Worm (Caenorhabditis elegans) whole organism, L1 larva: Measurements from ENCODE around the gene rpl-10.
A peak's percentile ranks its signal among the peaks of the same experiment; 100 is the strongest.

Experiments
- C16A3.4 ChIP-seq: fragments of 150-350 bp; optimal IDR thresholded peaks from 2 replicates; lab custom pipeline; 2014; ENCODE audit warnings: missing biosample characterization, missing genetic modification characterization
- ama-1 ChIP-seq: fragments of 150-350 bp; optimal IDR thresholded peaks from 2 replicates; lab custom pipeline; 2014
- blmp-1 ChIP-seq: fragments of 150-350 bp; optimal IDR thresholded peaks from 2 replicates; lab custom pipeline; 2014; ENCODE audit warnings: missing biosample characterization, missing genetic modification characterization
- ceh-63 ChIP-seq: fragments of 200-800 bp; sonication (Bioruptor generic); optimal IDR thresholded peaks from 2 replicates; lab custom pipeline; 2018; ENCODE audit warnings: mild to moderate bottlenecking, missing genetic modification characterization, missing compliant biosample characterization
- ceh-8 ChIP-seq: fragments of 200-800 bp; sonication (Bioruptor generic); optimal IDR thresholded peaks from 2 replicates; lab custom pipeline; 2018; ENCODE audit warnings: mild to moderate bottlenecking, missing genetic modification characterization, moderate library complexity, missing compliant biosample characterization
- ceh-82 ChIP-seq, 3 experiments: fragments of 150-350 bp in 1 of 3; sonication (generic microtip) in 2 of 3; optimal IDR thresholded peaks; 2 replicates each; lab custom pipeline; 2014 to 2017; ENCODE audit warnings: missing biosample characterization in 3 of 3, missing genetic modification characterization in 3 of 3
- ceh-90 ChIP-seq: sonication (generic microtip); optimal IDR thresholded peaks from 2 replicates; lab custom pipeline; 2016; ENCODE audit warnings: missing genetic modification characterization, missing compliant biosample characterization
- dpl-1 ChIP-seq, 3 experiments: fragments of 150-350 bp in 2 of 3; sonication (generic microtip) in 1 of 3; optimal IDR thresholded peaks; 2 replicates each; lab custom pipeline; 2014 to 2017; ENCODE audit warnings: missing biosample characterization in 3 of 3, missing genetic modification characterization in 3 of 3, missing genetic modification reagents in 3 of 3
- dsc-1 ChIP-seq: sonication (generic microtip); optimal IDR thresholded peaks from 2 replicates; lab custom pipeline; 2016; ENCODE audit warnings: mild to moderate bottlenecking, missing genetic modification characterization, missing compliant biosample characterization
- efl-1 ChIP-seq, 4 experiments: fragments of 150-350 bp; optimal IDR thresholded peaks in 3 of 4; peaks in 1 of 4; 1 replicate in 1 of 4; 2 replicates in 3 of 4; lab custom pipeline; 2014; ENCODE audit warnings: missing biosample characterization in 2 of 4, missing genetic modification characterization in 2 of 4, missing genetic modification reagents in 2 of 4
- egl-13 ChIP-seq: sonication (generic microtip); optimal IDR thresholded peaks from 2 replicates; lab custom pipeline; 2016; ENCODE audit warnings: missing genotype, missing genetic modification reagents, missing genetic modification characterization, missing compliant biosample characterization
- egl-27 ChIP-seq, 2 experiments: fragments of 150-350 bp in 1 of 2; sonication (generic microtip); optimal IDR thresholded peaks; 3 replicates each; lab custom pipeline; 2017 to 2018; ENCODE audit warnings: missing biosample characterization in 2 of 2, missing genetic modification characterization in 2 of 2, missing genetic modification reagents in 2 of 2
- elt-2 ChIP-seq: sonication (generic microtip); optimal IDR thresholded peaks from 2 replicates; lab custom pipeline; 2016; ENCODE audit warnings: missing genetic modification characterization, mild to moderate bottlenecking, inconsistent platforms, missing compliant biosample characterization, missing genetic modification reagents
- fkh-8 ChIP-seq: sonication (generic microtip); optimal IDR thresholded peaks from 2 replicates; lab custom pipeline; 2016; ENCODE audit warnings: mild to moderate bottlenecking, missing genetic modification characterization, missing compliant biosample characterization
- fos-1 ChIP-seq: fragments of 150-350 bp; optimal IDR thresholded peaks from 2 replicates; lab custom pipeline; 2014; ENCODE audit warnings: missing biosample characterization, missing genetic modification characterization
- hlh-17 ChIP-seq: fragments of 200-800 bp; sonication (Bioruptor generic); optimal IDR thresholded peaks from 2 replicates; lab custom pipeline; 2018; ENCODE audit warnings: missing genetic modification characterization, mild to moderate bottlenecking, missing compliant biosample characterization, moderate library complexity, borderline replicate concordance
- hlh-4 ChIP-seq: sonication (generic microtip); optimal IDR thresholded peaks from 2 replicates; lab custom pipeline; 2016; ENCODE audit warnings: mild to moderate bottlenecking, missing genetic modification characterization, missing compliant biosample characterization
- hpl-2 ChIP-seq: fragments of 150-350 bp; optimal IDR thresholded peaks from 2 replicates; lab custom pipeline; 2014; ENCODE audit warnings: missing biosample characterization, missing genetic modification reagents, missing genetic modification characterization
- irx-1 ChIP-seq: sonication (generic microtip); optimal IDR thresholded peaks from 2 replicates; lab custom pipeline; 2016; ENCODE audit warnings: missing genetic modification characterization, missing compliant biosample characterization
- isw-1 ChIP-seq: fragments of 200-800 bp; sonication (Bioruptor generic); IDR thresholded peaks from 2 replicates; pipeline ENCODE4 v1.3.6; 2022; ENCODE audit warnings: missing genetic modification characterization, missing compliant biosample characterization
- jun-1 ChIP-seq: fragments of 150-350 bp; optimal IDR thresholded peaks from 2 replicates; lab custom pipeline; 2014; ENCODE audit warnings: missing biosample characterization, missing genetic modification reagents, missing genetic modification characterization
- lin-13 ChIP-seq: fragments of 150-350 bp; optimal IDR thresholded peaks from 2 replicates; lab custom pipeline; 2014; ENCODE audit warnings: missing biosample characterization, missing genetic modification reagents, missing genetic modification characterization
- lin-14 ChIP-seq: fragments of 200-800 bp; sonication (Bioruptor generic); optimal IDR thresholded peaks from 2 replicates; lab custom pipeline; 2018; ENCODE audit warnings: mild to moderate bottlenecking, missing genetic modification characterization, moderate library complexity, missing compliant biosample characterization
- lin-35 ChIP-seq, 2 experiments: fragments of 150-350 bp; optimal IDR thresholded peaks; 2 replicates each; lab custom pipeline; 2014; ENCODE audit warnings: missing biosample characterization in 2 of 2, missing genetic modification characterization in 2 of 2, missing genetic modification reagents in 2 of 2
- mab-9 ChIP-seq: fragments of 200-800 bp; sonication (Bioruptor generic); IDR thresholded peaks from 2 replicates; pipeline ENCODE4 v1.3.6; 2022; ENCODE audit warnings: missing genetic modification reagents, missing genetic modification characterization, missing compliant biosample characterization
- nhr-11 ChIP-seq: fragments of 150-350 bp; optimal IDR thresholded peaks from 2 replicates; lab custom pipeline; 2014; ENCODE audit warnings: missing biosample characterization, missing genetic modification characterization
- nhr-19 ChIP-seq: fragments of 200-800 bp; sonication (Bioruptor generic); conservative IDR thresholded peaks from 2 replicates; pipeline ENCODE4 v1.3.6; 2022; ENCODE audit warnings: missing genetic modification characterization, missing compliant biosample characterization
- nhr-20 ChIP-seq: sonication (generic microtip); optimal IDR thresholded peaks from 2 replicates; lab custom pipeline; 2016; ENCODE audit warnings: mild to moderate bottlenecking, missing genetic modification characterization, missing compliant biosample characterization
- nhr-237 ChIP-seq: fragments of 150-350 bp; optimal IDR thresholded peaks from 2 replicates; lab custom pipeline; 2014; ENCODE audit warnings: missing biosample characterization, missing genetic modification characterization
- nhr-28 ChIP-seq: fragments of 150-350 bp; optimal IDR thresholded peaks from 2 replicates; lab custom pipeline; 2014; ENCODE audit warnings: missing biosample characterization, missing genetic modification characterization
- nhr-47 ChIP-seq: sonication (generic microtip); optimal IDR thresholded peaks from 2 replicates; lab custom pipeline; 2016; ENCODE audit warnings: mild to moderate bottlenecking, missing genetic modification characterization, moderate library complexity, missing compliant biosample characterization
- nhr-76 ChIP-seq: sonication (generic microtip); optimal IDR thresholded peaks from 2 replicates; lab custom pipeline; 2017; ENCODE audit warnings: missing biosample characterization, missing genetic modification characterization
- nhr-84 ChIP-seq: sonication (generic microtip); optimal IDR thresholded peaks from 2 replicates; lab custom pipeline; 2017; ENCODE audit warnings: missing biosample characterization, missing genetic modification characterization
- nhr-85 ChIP-seq: sonication (generic microtip); peaks from one replicate; lab custom pipeline; 2016; ENCODE audit warnings: missing genetic modification characterization, inconsistent platforms, missing compliant biosample characterization
- pag-3 ChIP-seq: sonication (generic microtip); optimal IDR thresholded peaks from 2 replicates; lab custom pipeline; 2017; ENCODE audit warnings: missing genetic modification characterization, mild to moderate bottlenecking, missing compliant biosample characterization, antibody characterized with exemption, borderline replicate concordance; ENCODE audit not compliant: insufficient read depth
- pax-3 ChIP-seq: fragments of 200-800 bp; sonication (Bioruptor generic); optimal IDR thresholded peaks from 2 replicates; lab custom pipeline; 2018; ENCODE audit warnings: mild to moderate bottlenecking, missing genetic modification characterization, moderate library complexity, missing compliant biosample characterization
- rnt-1 ChIP-seq: sonication (generic microtip); optimal IDR thresholded peaks from 2 replicates; lab custom pipeline; 2016; ENCODE audit warnings: mild to moderate bottlenecking, missing genetic modification characterization, moderate library complexity, missing compliant biosample characterization
- snpc-4 ChIP-seq: fragments of 150-350 bp; optimal IDR thresholded peaks from 2 replicates; lab custom pipeline; 2014; ENCODE audit warnings: missing biosample characterization, missing genetic modification characterization
- snu-23 ChIP-seq: sonication (generic microtip); optimal IDR thresholded peaks from 2 replicates; lab custom pipeline; 2016; ENCODE audit warnings: missing genetic modification characterization, missing compliant biosample characterization
- sptf-1 ChIP-seq: fragments of 150-350 bp; optimal IDR thresholded peaks from 2 replicates; lab custom pipeline; 2014; ENCODE audit warnings: missing biosample characterization, missing genetic modification characterization
- sup-37 ChIP-seq: fragments of 200-800 bp; sonication (Bioruptor generic); optimal IDR thresholded peaks from 2 replicates; lab custom pipeline; 2018; ENCODE audit warnings: mild to moderate bottlenecking, missing genetic modification characterization, missing compliant biosample characterization
- tlp-1 ChIP-seq: fragments of 150-350 bp; optimal IDR thresholded peaks from 2 replicates; lab custom pipeline; 2014; ENCODE audit warnings: missing biosample characterization, missing genetic modification characterization
- unc-30 ChIP-seq: sonication (generic microtip); optimal IDR thresholded peaks from 2 replicates; lab custom pipeline; 2017; ENCODE audit warnings: missing biosample characterization, missing genetic modification characterization
- unc-62 ChIP-seq: fragments of 150-350 bp; optimal IDR thresholded peaks from 2 replicates; lab custom pipeline; 2014; ENCODE audit warnings: missing biosample characterization, missing genetic modification reagents, missing genetic modification characterization
- unc-86 ChIP-seq: sonication (generic microtip); optimal IDR thresholded peaks from 2 replicates; lab custom pipeline; 2016; ENCODE audit warnings: missing genetic modification characterization, missing compliant biosample characterization
- unc-98 ChIP-seq: fragments of 200-800 bp; sonication (Bioruptor generic); IDR thresholded peaks from 2 replicates; pipeline ENCODE4 v1.3.6; 2022; ENCODE audit warnings: missing genetic modification characterization, missing compliant biosample characterization
- xbp-1 ChIP-seq: sonication (generic microtip); optimal IDR thresholded peaks from 2 replicates; lab custom pipeline; 2016; ENCODE audit warnings: missing genetic modification characterization, missing compliant biosample characterization
- zag-1 ChIP-seq: fragments of 150-350 bp; optimal IDR thresholded peaks from 2 replicates; lab custom pipeline; 2014; ENCODE audit warnings: missing biosample characterization, missing genetic modification characterization
- ztf-11 ChIP-seq, 2 experiments: sonication (generic microtip); optimal IDR thresholded peaks; 2 replicates each; lab custom pipeline; 2016 to 2017; ENCODE audit warnings: missing genetic modification characterization in 2 of 2, missing biosample characterization in 1 of 2, missing compliant biosample characterization in 1 of 2

Gene rpl-10

ce11 chrII:8104998-8105397 is 38.7 kb upstream of the rpl-10 start, which contains the start of gene sfxn-5 (continued):
- peak; percentile 20 for TF ChIP-seq nhr-20
- TF ChIP-seq pag-3, result peak; percentile 34
- no peak for TF ChIP-seq unc-62 (GFP tag; lab: Kevin White, UChicago)
- peak; percentile 59 for TF ChIP-seq snu-23
- no peak for TF ChIP-seq fkh-8 (tag; lab: Kevin White, UChicago)
- TF ChIP-seq fos-1 (tag; lab: Kevin White, UChicago), result peak; percentile 11
- no peak for TF ChIP-seq hlh-17 (GFP tag; lab: Kevin White, UChicago)
- no peak for TF ChIP-seq nhr-237 (tag; lab: Kevin White, UChicago)
- TF ChIP-seq ama-1, result no peak

DNA sequence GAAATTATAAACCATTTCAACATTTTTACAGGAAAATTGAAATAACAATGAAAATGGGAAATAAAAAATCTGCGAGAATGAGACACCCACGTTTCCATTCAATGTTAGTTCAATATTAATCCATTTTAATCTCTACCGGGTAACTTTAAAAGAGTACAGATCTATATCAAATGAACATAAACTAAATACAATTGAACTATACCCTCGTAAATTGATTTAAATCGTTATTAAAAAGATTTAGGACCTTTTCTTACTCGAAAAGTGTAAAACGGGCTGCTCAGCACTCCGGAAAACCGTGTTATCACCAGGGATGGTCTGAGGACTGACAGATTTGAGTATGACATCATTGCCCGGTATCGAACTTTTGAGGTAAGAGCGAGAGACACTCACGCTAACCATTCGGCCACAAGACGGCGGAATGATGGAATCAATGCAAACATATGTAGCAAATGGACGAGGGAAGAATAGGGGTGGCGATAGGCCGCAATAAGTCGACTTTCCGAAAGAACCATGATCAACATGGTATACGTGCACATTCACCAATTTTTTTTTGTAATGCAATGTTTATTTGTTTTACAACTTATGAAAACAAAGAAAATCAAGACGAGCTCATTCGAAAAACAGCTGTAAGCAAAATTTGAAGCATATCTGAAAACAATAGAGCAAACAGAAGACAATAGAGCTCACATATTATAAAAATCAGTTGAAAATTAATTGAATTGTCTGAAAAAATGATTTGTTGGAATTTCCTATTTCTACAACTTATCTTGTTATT is 36.6 kb upstream of the rpl-10 start, which contains the start of the genes chst-1 and C41C4.9:
Gene chst-1 (minus strand): TSS at position 51 of the 775 bp plus-strand sequence.
Gene C41C4.9 (plus strand): TSS at position 725 of the 775 bp plus-strand sequence.
- TF ChIP-seq sup-37 (GFP tag; lab: Kevin White, UChicago) (no peak), nhr-11 (no peak), egl-27 (tag; optimal IDR thresholded peaks at IDR 0.05; lab: Kevin White, UChicago) (peak in 1 of 2 experiments; percentile 35), pax-3 (tag; lab: Kevin White, UChicago) (no peak), xbp-1 (tag; lab: Kevin White, UChicago) (peak; percentile 20), isw-1 (GFP tag; lab: Robert Waterston, UW) (no peak), dpl-1 (GFP tag; optimal IDR thresholded peaks at IDR 0.05; lab: Kevin White, UChicago) (peak; percentile 16 to 43 (median 39)), fkh-8 (tag; lab: Kevin White, UChicago) (no peak), unc-98 (0 out of 2 replicates have a peak, but pooled peaks have one; percentile 10), snu-23 (peak; percentile 61), ceh-63 (GFP tag; lab: Kevin White, UChicago) (no peak), unc-30 (tag; lab: Kevin White, UChicago) (no peak), mab-9 (GFP tag; lab: Robert Waterston, UW) (no peak), lin-14 (GFP tag; lab: Kevin White, UChicago) (peak; percentile 34), elt-2 (peak; percentile 68), rnt-1 (tag; lab: Kevin White, UChicago) (peak; percentile 84), C16A3.4 (tag; lab: Kevin White, UChicago) (peak; percentile 81), nhr-20 (peak; percentile 61), zag-1 (tag; lab: Kevin White, UChicago) (no peak), nhr-47 (tag; lab: Kevin White, UChicago) (peak; percentile 70), hpl-2 (GFP tag; lab: Kevin White, UChicago) (no peak), ceh-90 (tag; lab: Kevin White, UChicago) (no peak), ceh-8 (GFP tag; lab: Kevin White, UChicago) (peak; percentile 23), nhr-76 (tag; lab: Kevin White, UChicago) (no peak), dsc-1 (tag; lab: Kevin White, UChicago) (peak; percentile 65), nhr-19 (GFP tag; lab: Robert Waterston, UW) (peak; percentile 56), snpc-4 (tag; lab: Kevin White, UChicago) (peak; percentile 29), egl-13 (tag; lab: Kevin White, UChicago) (no peak), sptf-1 (tag; lab: Kevin White, UChicago) (no peak), nhr-85 (tag; lab: Kevin White, UChicago) (peak; percentile 78), jun-1 (peak; percentile 38), hlh-4 (no peak), irx-1 (tag; lab: Kevin White, UChicago) (peak; percentile 19), unc-62 (GFP tag; lab: Kevin White, UChicago) (no peak), ztf-11 (tag; optimal IDR thresholded peaks at IDR 0.05; lab: Kevin White, UChicago) (peak in 1 of 2 experiments; percentile 44), blmp-1 (tag; lab: Kevin White, UChicago) (peak; percentile 39), lin-35 (GFP tag; optimal IDR thresholded peaks at IDR 0.05; lab: Kevin White, UChicago) (peak; percentile 29 to 84), tlp-1 (no peak), nhr-28 (tag; lab: Kevin White, UChicago) (no peak), efl-1 (optimal IDR thresholded peaks at IDR 0.05; lab: Kevin White, UChicago) (peak; percentile 50 to 51), efl-1 (GFP tag; optimal IDR thresholded peaks at IDR 0.05 in 1 of 2; lab: Kevin White, UChicago) (peak; percentile 20 to 96), ceh-82 (tag; optimal IDR thresholded peaks at IDR 0.05; lab: Kevin White, UChicago) (peak in 1 of 3 experiments; percentile 19), unc-86 (tag; lab: Kevin White, UChicago) (no peak), nhr-84 (no peak), lin-13 (GFP tag; lab: Kevin White, UChicago) (peak; percentile 17)
